Worm (Caenorhabditis elegans): ENCODE results near the gene T19C9.8.

Gene T19C9.8

DNA sequence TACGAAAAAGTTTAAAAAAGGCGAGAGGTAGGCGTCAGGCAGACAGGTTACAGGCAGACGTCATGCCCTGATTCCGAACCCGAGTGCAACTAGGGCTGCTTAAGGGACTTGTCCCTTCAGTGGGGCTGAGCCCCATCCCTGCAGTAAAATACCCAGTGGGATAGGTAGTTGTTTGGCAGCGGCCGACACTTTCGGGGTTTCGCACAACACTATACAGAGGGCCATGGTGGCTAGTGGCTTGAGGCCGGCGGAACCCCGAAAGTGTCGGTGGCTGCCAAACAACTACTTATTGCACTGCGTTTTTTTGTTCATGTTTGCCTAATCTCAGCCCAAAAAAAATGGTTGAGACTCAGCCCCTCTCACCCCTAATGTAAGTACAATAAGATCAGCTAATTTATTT lies 23.3 kb upstream of the T19C9.8 start:
- TF ChIP-seq ceh-79 (tag; optimal IDR thresholded peaks at IDR 0.05) (no peak), snpc-1.1 (tag; optimal IDR thresholded peaks at IDR 0.05; ENCODE audit: insufficient read depth) (peak; percentile 6), attf-6 (GFP tag; IDR thresholded peaks at IDR 0.05) (0 out of 2 replicates have a peak, but pooled peaks have one; percentile 24), ztf-28 (GFP tag; IDR thresholded peaks at IDR 0.05) (no peak), lin-35 (GFP tag; optimal IDR thresholded peaks at IDR 0.05) (no peak), snpc-1.3 (tag; optimal IDR thresholded peaks at IDR 0.05; ENCODE audit: insufficient read depth) (no peak), Y56A3A.18 (GFP tag; IDR thresholded peaks at IDR 0.05) (no peak), repo-1 (tag; optimal IDR thresholded peaks at IDR 0.05) (no peak), ceh-58 (GFP tag; IDR thresholded peaks at IDR 0.05) (no peak), snpc-4 (GFP tag; optimal IDR thresholded peaks at IDR 0.05) (no peak), snpc-4 (tag; optimal IDR thresholded peaks at IDR 0.05) (peak in 2 of 4 experiments; percentile 69 to 77), F33H1.4 (GFP tag; IDR thresholded peaks at IDR 0.05) (no peak)

ce11 chrV:17217690-17218089 lies 21.2 kb upstream of the T19C9.8 start, which contains the start of gene srbc-62:
srbc-62 (plus strand) TSS chrV:17217990.
- TF ChIP-seq C17E4.6 (GFP tag; IDR thresholded peaks at IDR 0.05) (no peak), tbp1 (GFP tag; optimal IDR thresholded peaks at IDR 0.05) (no peak), nfya-1 (tag; optimal IDR thresholded peaks at IDR 0.05; ENCODE audit: borderline replicate concordance, insufficient read depth) (no peak), Y53G8AR.9 (GFP tag; conservative IDR thresholded peaks at IDR 0.05) (no peak), ztf-22 (GFP tag; optimal IDR thresholded peaks at IDR 0.05) (no peak), aptf-2 (GFP tag; conservative IDR thresholded peaks at IDR 0.05) (no peak)

DNA sequence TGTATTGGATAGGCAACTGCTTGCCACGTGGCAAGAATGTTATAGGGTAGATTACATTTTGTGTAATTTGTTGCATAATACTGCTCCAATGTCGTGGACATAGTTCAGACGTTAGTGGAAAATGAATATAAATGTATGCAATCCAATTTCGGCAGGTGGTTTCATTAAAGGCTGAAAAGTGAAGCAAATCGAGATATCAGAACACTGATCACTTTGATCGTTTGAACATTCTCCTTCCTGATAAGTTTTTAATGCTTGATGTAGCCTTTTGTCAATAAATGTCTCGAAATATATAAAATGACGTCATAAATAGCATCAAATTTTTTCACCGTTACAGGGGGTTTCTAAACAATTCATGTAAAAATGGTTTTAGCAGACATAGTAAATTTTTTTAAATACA lies 18.6 kb upstream of the T19C9.8 start, which contains the start of gene srh-109:
srh-109 (minus strand) TSS at position 101 of the 400 bp plus-strand sequence.
- no peak for TF ChIP-seq hlh-12 (tag; optimal IDR thresholded peaks at IDR 0.05)
- TF ChIP-seq ztf-22 (GFP tag; optimal IDR thresholded peaks at IDR 0.05): no peak
- TF ChIP-seq K11D2.4 (GFP tag; IDR thresholded peaks at IDR 0.05): no peak
- no peak for TF ChIP-seq ztf-18 (tag; optimal IDR thresholded peaks at IDR 0.05)
- no peak for TF ChIP-seq hmg-1.2 (GFP tag; IDR thresholded peaks at IDR 0.05)
- TF ChIP-seq B0035.1 (tag; optimal IDR thresholded peaks at IDR 0.05): no peak
- no peak for TF ChIP-seq repo-1 (tag; optimal IDR thresholded peaks at IDR 0.05)
- no peak for TF ChIP-seq ets-4 (GFP tag; optimal IDR thresholded peaks at IDR 0.05)
- TF ChIP-seq akir-1 (GFP tag; optimal IDR thresholded peaks at IDR 0.05): no peak
- TF ChIP-seq snpc-3.4 (tag; optimal IDR thresholded peaks at IDR 0.05): no peak
- TF ChIP-seq ceh-91 (GFP tag; IDR thresholded peaks at IDR 0.05): no peak
- TF ChIP-seq nhr-27 (tag; optimal IDR thresholded peaks at IDR 0.05): no peak
- TF ChIP-seq attf-6 (GFP tag; IDR thresholded peaks at IDR 0.05): no peak

DNA sequence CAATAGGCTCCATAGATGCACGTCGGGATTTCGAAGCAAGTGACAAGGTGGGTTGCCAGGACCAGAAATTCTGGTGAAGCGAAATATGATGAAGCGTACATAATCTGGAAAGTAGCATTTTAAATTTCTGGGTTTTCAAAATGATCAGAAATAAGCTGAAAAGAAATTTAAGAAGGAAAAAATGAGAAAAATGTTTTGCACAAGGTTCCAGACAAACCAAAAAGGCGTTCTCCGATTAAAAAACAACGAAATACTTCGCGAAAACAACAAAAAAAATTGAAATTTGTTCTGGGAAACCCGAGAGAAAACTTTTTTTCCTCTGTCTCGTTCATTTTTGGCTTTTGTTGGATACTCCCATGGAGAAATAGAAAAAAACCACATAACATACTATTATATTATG lies 15.6 kb upstream of the T19C9.8 start, which contains the start of gene srh-252:
srh-252 (minus strand) TSS at position 101 of the 400 bp plus-strand sequence.
- no peak for TF ChIP-seq attf-3 (GFP tag; conservative IDR thresholded peaks at IDR 0.05)
- TF ChIP-seq B0035.1 (tag; optimal IDR thresholded peaks at IDR 0.05): no peak
- TF ChIP-seq mcd-1 (GFP tag; IDR thresholded peaks at IDR 0.05): no peak
- no peak for TF ChIP-seq let-526 (GFP tag; IDR thresholded peaks at IDR 0.05)
- no peak for TF ChIP-seq sptf-2 (GFP tag; optimal IDR thresholded peaks at IDR 0.05)
- no peak for TF ChIP-seq Y79H2A.3 (GFP tag; conservative IDR thresholded peaks at IDR 0.05)
- no peak for TF ChIP-seq madf-6 (GFP tag; IDR thresholded peaks at IDR 0.05)
- no peak for TF ChIP-seq ztf-28 (GFP tag; IDR thresholded peaks at IDR 0.05)
- TF ChIP-seq chd-7 (tag; optimal IDR thresholded peaks at IDR 0.05): no peak
- no peak for TF ChIP-seq rcor-1 (GFP tag; IDR thresholded peaks at IDR 0.05)
- no peak for TF ChIP-seq rpc-1 (optimal IDR thresholded peaks at IDR 0.05)
- TF ChIP-seq rpc-1 (tag; optimal IDR thresholded peaks at IDR 0.05): no peak
